Fruit fly (Drosophila melanogaster): ENCODE measurements around the gene milt.

milt gene

DNA sequence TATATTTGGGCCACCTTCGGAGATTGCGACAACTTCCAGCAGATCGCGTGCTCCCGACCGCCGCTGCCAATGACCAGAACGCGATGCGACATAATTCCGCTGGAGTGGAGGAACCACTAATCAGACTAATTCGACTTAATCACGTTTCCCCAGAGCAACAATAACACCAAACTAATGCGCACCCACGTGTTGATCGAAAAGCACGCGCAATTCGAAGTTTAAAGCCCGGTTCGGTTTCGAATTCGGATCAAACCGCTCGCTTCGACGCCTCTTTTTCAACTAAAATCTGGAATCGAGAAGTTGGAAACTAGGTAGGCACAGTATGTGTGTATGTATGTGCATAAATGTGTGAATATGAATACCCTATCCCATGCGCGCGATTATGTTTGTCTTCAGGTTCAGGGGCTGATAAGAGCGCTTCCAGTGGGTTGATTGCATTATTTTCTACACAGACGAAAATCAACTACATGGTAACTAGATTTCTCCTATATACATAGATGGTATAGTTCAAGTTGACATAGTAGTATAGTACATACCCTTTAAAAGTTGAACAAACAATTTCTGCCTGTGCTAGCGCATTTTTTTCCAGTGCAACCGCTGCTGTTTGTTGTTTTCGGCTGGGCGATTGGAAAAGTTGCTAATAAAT, 13.9 kb upstream of the milt start, which contains the start of gene Gart (continued):
- TF ChIP-seq Scr (GFP tag; IDR thresholded peaks at IDR 0.05; ENCODE audit: partially characterized antibody) = no peak
- TF ChIP-seq CG2875 (GFP tag; optimal IDR thresholded peaks at IDR 0.05) = peak; percentile 67
- peak; percentile 0 for TF ChIP-seq CG16815 (GFP tag; optimal IDR thresholded peaks at IDR 0.05)
- TF ChIP-seq CG30020 (tag; optimal IDR thresholded peaks at IDR 0.05) = no peak
- TF ChIP-seq Hsf (GFP tag; optimal IDR thresholded peaks at IDR 0.05) = peak; percentile 60
- TF ChIP-seq lab (GFP tag; optimal IDR thresholded peaks at IDR 0.05) = peak; percentile 28
- peak; percentile 13 for TF ChIP-seq CG30431 (GFP tag; optimal IDR thresholded peaks at IDR 0.05)
- no peak for TF ChIP-seq eve (GFP tag; optimal IDR thresholded peaks at IDR 0.05)
- peak; percentile 53 to 56 for TF ChIP-seq chif (GFP tag; optimal IDR thresholded peaks at IDR 0.05)
- peak; percentile 54 for TF ChIP-seq CG12299 (tag; optimal IDR thresholded peaks at IDR 0.05)
- TF ChIP-seq Gug (GFP tag; IDR thresholded peaks at IDR 0.05) = no peak
- TF ChIP-seq Ssrp (tag; optimal IDR thresholded peaks at IDR 0.05) = peak; percentile 36
- peak; percentile 40 for TF ChIP-seq eyg (GFP tag; optimal IDR thresholded peaks at IDR 0.05)
- TF ChIP-seq HHEX (GFP tag; optimal IDR thresholded peaks at IDR 0.05) = peak; percentile 39
- no peak for TF ChIP-seq Asciz (GFP tag; optimal IDR thresholded peaks at IDR 0.05)
- TF ChIP-seq bab2 (GFP tag; optimal IDR thresholded peaks at IDR 0.05) = peak; percentile 59
- peak; percentile 71 for TF ChIP-seq caup (GFP tag; optimal IDR thresholded peaks at IDR 0.05; ENCODE audit: severe bottlenecking)
- peak; percentile 66 for TF ChIP-seq Bteb2 (GFP tag; optimal IDR thresholded peaks at IDR 0.05)
- peak; percentile 32 for TF ChIP-seq exex (tag; optimal IDR thresholded peaks at IDR 0.05)
- peak; percentile 13 for TF ChIP-seq CG7928 (GFP tag; optimal IDR thresholded peaks at IDR 0.05)
- TF ChIP-seq CG43689 (GFP tag; IDR thresholded peaks at IDR 0.05) = no peak; the same call in 1 of the 2 replicates
- TF ChIP-seq Hand (GFP tag; optimal IDR thresholded peaks at IDR 0.05) = peak; percentile 59
- no peak for TF ChIP-seq prd (optimal IDR thresholded peaks at IDR 0.05)
- TF ChIP-seq prd (GFP tag; IDR thresholded peaks at IDR 0.05) = no peak
- TF ChIP-seq CG3065 (GFP tag; optimal IDR thresholded peaks at IDR 0.05) = no peak
- TF ChIP-seq CG13624 (GFP tag; optimal IDR thresholded peaks at IDR 0.05) = peak; percentile 72
- no peak for TF ChIP-seq CG34422 (GFP tag; IDR thresholded peaks at IDR 0.05)
- peak; percentile 19 for TF ChIP-seq CG6765 (GFP tag; optimal IDR thresholded peaks at IDR 0.05)
- peak; percentile 42 for TF ChIP-seq chm (GFP tag; IDR thresholded peaks at IDR 0.05)
- no peak for TF ChIP-seq sens-2 (GFP tag; IDR thresholded peaks at IDR 0.05)
- TF ChIP-seq Ets97D (GFP tag; optimal IDR thresholded peaks at IDR 0.05) = peak; percentile 18
- TF ChIP-seq chn (GFP tag; optimal IDR thresholded peaks at IDR 0.05) = peak; percentile 55
- peak; percentile 44 for TF ChIP-seq B-H2 (GFP tag; optimal IDR thresholded peaks at IDR 0.05)
- peak; percentile 50; the same call in 1 of the 2 replicates for TF ChIP-seq Atf6 (GFP tag; IDR thresholded peaks at IDR 0.05)
- TF ChIP-seq BtbVII (GFP tag; optimal IDR thresholded peaks at IDR 0.05) = peak; percentile 14
- TF ChIP-seq ERR (GFP tag; optimal IDR thresholded peaks at IDR 0.05) = peak; percentile 54
- TF ChIP-seq Dbx (GFP tag; IDR thresholded peaks at IDR 0.05) = peak; percentile 63; the same call in 2 of the 3 replicates
- TF ChIP-seq CG33557 (GFP tag; optimal IDR thresholded peaks at IDR 0.05) = peak; percentile 10
- TF ChIP-seq sima (GFP tag; optimal IDR thresholded peaks at IDR 0.05) = no peak
- no peak for TF ChIP-seq CG2678 (tag; optimal IDR thresholded peaks at IDR 0.05)
- TF ChIP-seq CG8359 (GFP tag; optimal IDR thresholded peaks at IDR 0.05; ENCODE audit: borderline replicate concordance) = no peak
- peak; percentile 84 for TF ChIP-seq Rfx (GFP tag; IDR thresholded peaks at IDR 0.05)
- TF ChIP-seq CoRest (tag; optimal IDR thresholded peaks at IDR 0.05) = peak; percentile 68
- no peak for TF ChIP-seq Opbp (GFP tag; IDR thresholded peaks at IDR 0.05; ENCODE audit: partially characterized antibody)
- peak; percentile 55 for TF ChIP-seq Hr3 (GFP tag; optimal IDR thresholded peaks at IDR 0.05)
- peak; percentile 68 for TF ChIP-seq her (GFP tag; optimal IDR thresholded peaks at IDR 0.05)
- TF ChIP-seq gfzf (GFP tag; optimal IDR thresholded peaks at IDR 0.05) = no peak
- peak; percentile 48 for TF ChIP-seq CG16863 (GFP tag; optimal IDR thresholded peaks at IDR 0.05)
- TF ChIP-seq CG6654 (GFP tag; optimal IDR thresholded peaks at IDR 0.05) = no peak
- peak; percentile 67 for TF ChIP-seq CG10209 (GFP tag; optimal IDR thresholded peaks at IDR 0.05)
